Worm (Caenorhabditis elegans) whole organism, L4 larva: Measurements from ENCODE around the gene F26G1.2.

Experiments used
- D1046.2 ChIP-seq: fragments of 200-800 bp; sonication (Bioruptor generic); IDR thresholded peaks from 2 replicates; pipeline ENCODE4 v1.3.6; 2022; ENCODE audit warnings: missing genetic modification characterization, missing compliant biosample characterization
- F37D6.2 ChIP-seq: sonication (generic microtip); optimal IDR thresholded peaks from 2 replicates; lab custom pipeline; 2016; ENCODE audit warnings: mild to moderate bottlenecking, missing genetic modification characterization, missing compliant biosample characterization
- F44E2.7 ChIP-seq: fragments of 200-800 bp; sonication (Bioruptor generic); IDR thresholded peaks from 2 replicates; pipeline ENCODE4 v2.1.2; 2022; ENCODE audit warnings: missing genetic modification characterization, missing compliant biosample characterization
- F49E8.2 ChIP-seq: sonication (generic microtip); optimal IDR thresholded peaks from 2 replicates; lab custom pipeline; 2016; ENCODE audit warnings: missing compliant biosample characterization, mild to moderate bottlenecking, missing genetic modification characterization, borderline replicate concordance
- T20F7.1 ChIP-seq: fragments of 200-800 bp; sonication (Bioruptor generic); optimal IDR thresholded peaks from 2 replicates; lab custom pipeline; 2018; ENCODE audit warnings: mild to moderate bottlenecking, missing genetic modification characterization, missing compliant biosample characterization
- Y105C5A.15 ChIP-seq: fragments of 200-800 bp; sonication (Bioruptor generic); IDR thresholded peaks from 2 replicates; pipeline ENCODE4 v1.3.6; 2022; ENCODE audit warnings: missing genetic modification characterization, missing compliant biosample characterization
- Y48G9A.11 ChIP-seq: fragments of 200-800 bp; sonication (Bioruptor generic); IDR thresholded peaks from 2 replicates; pipeline ENCODE4 v1.3.6; 2022; ENCODE audit warnings: missing genetic modification reagents, missing genetic modification characterization, missing compliant biosample characterization
- ZK337.2 ChIP-seq: fragments of 200-800 bp; sonication (Bioruptor generic); IDR thresholded peaks from 2 replicates; pipeline ENCODE4 v1.3.6; 2022; ENCODE audit warnings: missing genetic modification reagents, missing genetic modification characterization, missing compliant biosample characterization
- ZK546.5 ChIP-seq, 2 experiments: sonication (generic microtip); optimal IDR thresholded peaks; 2 replicates each; lab custom pipeline; 2017; ENCODE audit warnings: missing biosample characterization in 2 of 2, missing genetic modification characterization in 2 of 2
- aha-1 ChIP-seq: fragments of 150-350 bp; peaks from one replicate; lab custom pipeline; 2014; ENCODE audit warnings: missing biosample characterization, missing genetic modification characterization
- ama-1 ChIP-seq: fragments of 150-350 bp; optimal IDR thresholded peaks from 2 replicates; lab custom pipeline; 2014; ENCODE audit warnings: inconsistent platforms, mixed read lengths
- cey-2 ChIP-seq: sonication (generic microtip); optimal IDR thresholded peaks from 3 replicates; lab custom pipeline; 2017; ENCODE audit warnings: missing genetic modification characterization, mild to moderate bottlenecking, missing compliant biosample characterization, antibody characterized with exemption, borderline replicate concordance; ENCODE audit not compliant: insufficient read depth
- ctbp-1 ChIP-seq: fragments of 200-800 bp; sonication (Bioruptor generic); IDR thresholded peaks from 2 replicates; pipeline ENCODE4 v1.3.6; 2022; ENCODE audit warnings: missing genetic modification reagents, missing genetic modification characterization, missing compliant biosample characterization
- daf-12 ChIP-seq: fragments of 150-350 bp; optimal IDR thresholded peaks from 2 replicates; lab custom pipeline; 2014; ENCODE audit warnings: missing biosample characterization, missing genetic modification reagents, missing genetic modification characterization
- dmd-9 ChIP-seq: fragments of 200-800 bp; sonication (Bioruptor generic); IDR thresholded peaks from 2 replicates; pipeline ENCODE4 v1.3.6; 2022; ENCODE audit warnings: missing genetic modification reagents, missing genetic modification characterization, missing compliant biosample characterization
- dpl-1 ChIP-seq: fragments of 150-350 bp; optimal IDR thresholded peaks from 2 replicates; lab custom pipeline; 2014; ENCODE audit warnings: missing biosample characterization, missing genetic modification reagents, missing genetic modification characterization
- fkh-10 ChIP-seq: fragments of 150-350 bp; optimal IDR thresholded peaks from 2 replicates; lab custom pipeline; 2014; ENCODE audit warnings: missing biosample characterization, missing genetic modification reagents, missing genetic modification characterization
- fos-1 ChIP-seq: fragments of 150-350 bp; optimal IDR thresholded peaks from 2 replicates; lab custom pipeline; 2014; ENCODE audit warnings: missing biosample characterization, missing genetic modification characterization
- hif-1 ChIP-seq, 2 experiments: sonication (generic microtip); optimal IDR thresholded peaks; 2 replicates each; lab custom pipeline; 2016 to 2017; ENCODE audit warnings: missing compliant biosample characterization in 2 of 2, missing genetic modification characterization in 2 of 2, missing genetic modification reagents in 2 of 2, missing genotype in 2 of 2, mild to moderate bottlenecking in 1 of 2
- lim-7 ChIP-seq: fragments of 200-800 bp; sonication (Bioruptor generic); IDR thresholded peaks from 2 replicates; pipeline ENCODE4 v1.3.6; 2022; ENCODE audit warnings: missing genetic modification characterization, missing compliant biosample characterization
- lin-1 ChIP-seq: fragments of 200-800 bp; sonication (Bioruptor generic); IDR thresholded peaks from 2 replicates; pipeline ENCODE4 v1.3.6; 2022; ENCODE audit warnings: missing genetic modification reagents, missing genetic modification characterization, missing compliant biosample characterization
- lin-15B ChIP-seq: fragments of 150-350 bp; sonication (generic microtip); optimal IDR thresholded peaks from 3 replicates; lab custom pipeline; 2014; ENCODE audit warnings: missing biosample characterization, missing genetic modification characterization
- lin-29 ChIP-seq: fragments of 200-800 bp; sonication (Bioruptor generic); IDR thresholded peaks from 2 replicates; pipeline ENCODE4 v1.3.6; 2022; ENCODE audit warnings: missing genetic modification reagents, missing genetic modification characterization, missing compliant biosample characterization
- lir-3 ChIP-seq: sonication (generic microtip); optimal IDR thresholded peaks from 2 replicates; lab custom pipeline; 2016; ENCODE audit warnings: mild to moderate bottlenecking, missing genetic modification characterization, missing compliant biosample characterization
- madf-5 ChIP-seq, 2 experiments: fragments of 200-800 bp; sonication (Bioruptor generic); IDR thresholded peaks; 2 replicates each; pipeline ENCODE4 v1.3.6; 2022; ENCODE audit warnings: missing compliant biosample characterization in 2 of 2, missing genetic modification characterization in 2 of 2
- madf-9 ChIP-seq: fragments of 200-800 bp; sonication (Bioruptor generic); conservative IDR thresholded peaks from 2 replicates; pipeline ENCODE4 v1.3.6; 2022; ENCODE audit warnings: missing genetic modification reagents, missing genetic modification characterization, missing compliant biosample characterization
- mdt-29 ChIP-seq: fragments of 200-800 bp; sonication (Bioruptor generic); IDR thresholded peaks from 2 replicates; pipeline ENCODE4 v1.3.6; 2022; ENCODE audit warnings: missing genetic modification reagents, missing genetic modification characterization, missing compliant biosample characterization
- mxl-3 ChIP-seq: fragments of 200-800 bp; sonication (Bioruptor generic); optimal IDR thresholded peaks from 2 replicates; lab custom pipeline; 2018; ENCODE audit warnings: mild to moderate bottlenecking, missing genetic modification characterization, missing compliant biosample characterization
- nhr-237 ChIP-seq: sonication (generic microtip); optimal IDR thresholded peaks from 2 replicates; lab custom pipeline; 2017; ENCODE audit warnings: missing biosample characterization, missing genetic modification characterization
- nhr-41 ChIP-seq: fragments of 200-800 bp; sonication (Bioruptor generic); IDR thresholded peaks from 2 replicates; pipeline ENCODE4 v1.3.6; 2022; ENCODE audit warnings: missing genetic modification reagents, missing genetic modification characterization, missing compliant biosample characterization
- pha-4 ChIP-seq, 2 experiments: fragments of 150-350 bp in 1 of 2; fragments of 200-800 bp in 1 of 2; sonication (Bioruptor generic) in 1 of 2; IDR thresholded peaks in 1 of 2; optimal IDR thresholded peaks in 1 of 2; 2 replicates each; pipeline versions ENCODE4 v1.3.6 to Lab custom; 2014 to 2022; ENCODE audit warnings: missing genetic modification characterization in 2 of 2, missing genetic modification reagents in 2 of 2, missing biosample characterization in 1 of 2, missing compliant biosample characterization in 1 of 2
- rbr-2 ChIP-seq: sonication (generic microtip); optimal IDR thresholded peaks from 2 replicates; lab custom pipeline; 2016; ENCODE audit warnings: missing genotype, missing genetic modification characterization, missing compliant biosample characterization
- snpc-1.2 ChIP-seq: fragments of 200-800 bp; sonication (Bioruptor generic); IDR thresholded peaks from 2 replicates; pipeline ENCODE4 v1.3.6; 2022; ENCODE audit warnings: missing genetic modification reagents, missing genetic modification characterization, missing compliant biosample characterization
- spr-1 ChIP-seq: sonication (generic microtip); optimal IDR thresholded peaks from 2 replicates; lab custom pipeline; 2016; ENCODE audit warnings: mild to moderate bottlenecking, missing genetic modification characterization, missing compliant biosample characterization
- spr-3 ChIP-seq: fragments of 200-800 bp; sonication (Bioruptor generic); optimal IDR thresholded peaks from 2 replicates; lab custom pipeline; 2018; ENCODE audit warnings: mild to moderate bottlenecking, missing genetic modification characterization, missing compliant biosample characterization
- tag-97 ChIP-seq: fragments of 200-800 bp; sonication (Bioruptor generic); IDR thresholded peaks from 2 replicates; pipeline ENCODE4 v1.3.6; 2022; ENCODE audit warnings: missing genetic modification characterization, missing compliant biosample characterization
- unc-39 ChIP-seq: sonication (generic microtip); optimal IDR thresholded peaks from 2 replicates; lab custom pipeline; 2017; ENCODE audit warnings: missing biosample characterization, missing genetic modification characterization
- unc-62 ChIP-seq, 3 experiments: fragments of 150-350 bp in 1 of 3; sonication (generic microtip); optimal IDR thresholded peaks in 2 of 3; peaks in 1 of 3; 1 replicate in 1 of 3; 2 replicates in 2 of 3; lab custom pipeline; 2014 to 2017; ENCODE audit warnings: missing biosample characterization in 3 of 3, missing genetic modification characterization in 3 of 3, missing genetic modification reagents in 3 of 3, missing genotype in 1 of 3
- vab-7 ChIP-seq: fragments of 200-800 bp; sonication (Bioruptor generic); IDR thresholded peaks from 2 replicates; pipeline ENCODE4 v1.3.6; 2022; ENCODE audit warnings: missing genetic modification reagents, missing genetic modification characterization, missing compliant biosample characterization
- zag-1 ChIP-seq: fragments of 150-350 bp; optimal IDR thresholded peaks from 2 replicates; lab custom pipeline; 2014; ENCODE audit warnings: missing biosample characterization, missing genetic modification characterization
- zip-11 ChIP-seq: fragments of 200-800 bp; sonication (Bioruptor generic); IDR thresholded peaks from 2 replicates; pipeline ENCODE4 v1.3.6; 2022; ENCODE audit warnings: missing genetic modification characterization, missing compliant biosample characterization
- zip-2 ChIP-seq: fragments of 150-350 bp; optimal IDR thresholded peaks from 2 replicates; lab custom pipeline; 2014; ENCODE audit warnings: missing biosample characterization, missing genetic modification characterization

The F26G1.2 gene

DNA sequence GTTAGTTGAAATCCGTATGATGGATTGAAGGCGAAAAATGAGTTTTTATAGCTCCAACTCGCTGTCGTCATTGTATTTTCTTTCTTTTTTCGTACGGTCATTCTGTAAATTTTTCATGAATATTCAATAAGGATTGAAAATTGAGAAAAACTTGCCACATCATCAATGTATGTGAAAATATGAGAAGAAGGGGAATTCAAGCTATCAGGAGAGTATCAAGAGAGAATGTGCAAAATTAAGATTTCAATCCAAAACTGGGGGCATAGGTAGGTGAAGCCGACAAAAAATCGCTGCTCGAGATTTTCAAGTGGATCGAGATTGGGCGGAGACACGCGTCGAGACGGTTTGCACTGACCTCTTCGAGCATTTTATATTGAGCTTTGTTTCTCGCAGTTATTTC lies 21.6 kb downstream of the F26G1.2 start, which contains the start of gene nep-12:
nep-12 (minus strand) TSS at position 101 of the 400 bp plus-strand sequence.
- no peak for TF ChIP-seq D1046.2 (GFP tag; lab: Robert Waterston, UW)

- no peak for TF ChIP-seq madf-5 (GFP tag; IDR thresholded peaks at IDR 0.05; lab: Robert Waterston, UW)
- TF ChIP-seq cey-2 (tag; lab: Kevin White, UChicago): no peak
- no peak for TF ChIP-seq mxl-3
- no peak for TF ChIP-seq lin-15B (tag; lab: Kevin White, UChicago)
- no peak for TF ChIP-seq Y48G9A.11
- TF ChIP-seq ama-1 (lab: Kevin White, UChicago): no peak
- no peak for TF ChIP-seq unc-39 (tag; lab: Kevin White, UChicago)
- TF ChIP-seq nhr-237 (tag; lab: Kevin White, UChicago): no peak
- no peak for TF ChIP-seq snpc-1.2 (GFP tag; lab: Robert Waterston, UW)
- TF ChIP-seq tag-97: no peak
- TF ChIP-seq pha-4 (GFP tag; IDR thresholded peaks at IDR 0.05; lab: Robert Waterston, UW): no peak
- no peak for TF ChIP-seq pha-4 (tag; optimal IDR thresholded peaks at IDR 0.05; lab: Kevin White, UChicago)
- TF ChIP-seq F37D6.2 (tag; lab: Kevin White, UChicago): no peak
- no peak for TF ChIP-seq fkh-10 (GFP tag; lab: Kevin White, UChicago)
- no peak for TF ChIP-seq daf-12 (tag; lab: Kevin White, UChicago)
- TF ChIP-seq lin-1 (GFP tag; lab: Robert Waterston, UW): no peak
- no peak for TF ChIP-seq mdt-29 (GFP tag; lab: Robert Waterston, UW)
These were observed 23.3 kb downstream of the F26G1.2 start, which contains the start of gene msp-3 for ce11 chrII:4786181-4786580. Gene msp-3, minus strand, starts transcription at chrII:4786281.

- TF ChIP-seq F44E2.7 (GFP tag; lab: Robert Waterston, UW) (no peak), aha-1 (peak; percentile 35), unc-62 (GFP tag; optimal IDR thresholded peaks at IDR 0.05 in 1 of 2; lab: Kevin White, UChicago) (peak in 1 of 2 experiments; percentile 94), unc-62 (tag; optimal IDR thresholded peaks at IDR 0.05; lab: Kevin White, UChicago) (no peak)
These were observed 27.0 kb downstream of the F26G1.2 start, which contains the start of gene F26G1.15 for ce11 chrII:4789835-4790343. Gene F26G1.15, plus strand, starts transcription at chrII:4790293.

ce11 chrII:4790687-4791086 lies 27.8 kb downstream of the F26G1.2 start:
- TF ChIP-seq spr-1: peak; percentile 88
- TF ChIP-seq Y105C5A.15 (GFP tag; lab: Robert Waterston, UW): no peak
- TF ChIP-seq Y48G9A.11: peak; percentile 87
- TF ChIP-seq ZK546.5 (tag; optimal IDR thresholded peaks at IDR 0.05; lab: Kevin White, UChicago): no peak
- peak; percentile 79 for TF ChIP-seq T20F7.1 (GFP tag; lab: Kevin White, UChicago)
- TF ChIP-seq spr-3 (GFP tag; lab: Kevin White, UChicago): peak; percentile 91
- TF ChIP-seq ctbp-1 (GFP tag; lab: Robert Waterston, UW): no peak
- TF ChIP-seq lir-3 (tag; lab: Kevin White, UChicago): no peak

DNA sequence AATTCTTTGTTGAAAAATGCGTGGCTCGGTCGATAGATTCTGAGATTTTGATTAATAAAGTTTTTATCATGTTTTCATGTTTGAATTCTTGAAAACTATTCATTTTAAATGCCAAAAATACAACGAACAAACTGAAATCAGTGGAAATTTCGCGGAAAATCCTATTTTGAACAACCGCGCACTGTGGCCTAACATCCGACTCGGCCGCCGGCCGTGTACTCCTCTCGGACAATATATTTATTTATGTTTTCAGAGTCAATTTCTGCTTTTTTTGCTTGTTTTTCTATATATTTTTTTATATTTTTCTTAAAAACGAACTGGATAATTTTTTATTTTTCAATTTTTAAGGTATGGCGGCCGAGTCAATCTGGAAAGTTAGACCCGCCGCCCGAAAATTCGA lies 28.4 kb downstream of the F26G1.2 start, which contains the start of gene F26G1.1:
F26G1.1 (plus strand) TSS at position 347 of the 400 bp plus-strand sequence.
- TF ChIP-seq fkh-10 (GFP tag; lab: Kevin White, UChicago) (no peak), rbr-2 (tag; lab: Kevin White, UChicago) (peak; percentile 6), Y48G9A.11 (peak; percentile 91), ama-1 (lab: Kevin White, UChicago) (no peak), lin-29 (GFP tag; lab: Robert Waterston, UW) (no peak), ZK337.2 (GFP tag; lab: Robert Waterston, UW) (peak; percentile 91), vab-7 (GFP tag; lab: Robert Waterston, UW) (0 out of 2 replicates have a peak, but pooled peaks have one; percentile 9), nhr-41 (no peak), aha-1 (peak; percentile 38), unc-62 (GFP tag; optimal IDR thresholded peaks at IDR 0.05 in 1 of 2; lab: Kevin White, UChicago) (no peak), unc-62 (tag; optimal IDR thresholded peaks at IDR 0.05; lab: Kevin White, UChicago) (no peak), madf-9 (GFP tag; lab: Robert Waterston, UW) (peak; percentile 76), fos-1 (tag; lab: Kevin White, UChicago) (no peak), lir-3 (tag; lab: Kevin White, UChicago) (no peak), zip-2 (tag; lab: Kevin White, UChicago) (no peak), lim-7 (GFP tag; lab: Robert Waterston, UW) (no peak), zag-1 (no peak), dmd-9 (GFP tag; lab: Robert Waterston, UW) (peak; percentile 90), hif-1 (tag; optimal IDR thresholded peaks at IDR 0.05; lab: Kevin White, UChicago) (peak in 1 of 2 experiments; percentile 87), dpl-1 (GFP tag; lab: Kevin White, UChicago) (peak; percentile 92), zip-11 (no peak), F49E8.2 (tag; lab: Kevin White, UChicago) (peak; percentile 33)
